Worm (Caenorhabditis elegans) whole organism, L1 larva: ENCODE measurements around the gene K07F5.16.
"Not testable (repeated sequence)": the region's sequence is repeated elsewhere in the genome, so short reads cannot be mapped to it uniquely, and the experiment has no call there.

Experiments
- Y116A8C.19 ChIP-seq: sonication (generic microtip); optimal IDR thresholded peaks from 2 replicates; lab custom pipeline; 2016; ENCODE audit warnings: missing compliant biosample characterization, missing genetic modification characterization, borderline replicate concordance
- aha-1 ChIP-seq: fragments of 150-350 bp; optimal IDR thresholded peaks from 2 replicates; lab custom pipeline; 2014; ENCODE audit warnings: missing biosample characterization, missing genetic modification characterization
- alr-1 ChIP-seq: fragments of 200-800 bp; sonication (Bioruptor generic); optimal IDR thresholded peaks from 2 replicates; lab custom pipeline; 2018; ENCODE audit warnings: borderline replicate concordance, mild to moderate bottlenecking, missing genetic modification characterization, missing compliant biosample characterization
- ceh-63 ChIP-seq: fragments of 200-800 bp; sonication (Bioruptor generic); optimal IDR thresholded peaks from 2 replicates; lab custom pipeline; 2018; ENCODE audit warnings: mild to moderate bottlenecking, missing genetic modification characterization, missing compliant biosample characterization
- ceh-82 ChIP-seq, 3 experiments: fragments of 150-350 bp in 1 of 3; sonication (generic microtip) in 2 of 3; optimal IDR thresholded peaks; 2 replicates each; lab custom pipeline; 2014 to 2017; ENCODE audit warnings: missing biosample characterization in 3 of 3, missing genetic modification characterization in 3 of 3
- ceh-90 ChIP-seq: sonication (generic microtip); optimal IDR thresholded peaks from 2 replicates; lab custom pipeline; 2016; ENCODE audit warnings: missing genetic modification characterization, missing compliant biosample characterization
- efl-1 ChIP-seq, 4 experiments: fragments of 150-350 bp; optimal IDR thresholded peaks in 3 of 4; peaks in 1 of 4; 1 replicate in 1 of 4; 2 replicates in 3 of 4; lab custom pipeline; 2014; ENCODE audit warnings: missing biosample characterization in 2 of 4, missing genetic modification characterization in 2 of 4, missing genetic modification reagents in 2 of 4
- egl-13 ChIP-seq: sonication (generic microtip); optimal IDR thresholded peaks from 2 replicates; lab custom pipeline; 2016; ENCODE audit warnings: missing genotype, missing genetic modification reagents, missing genetic modification characterization, missing compliant biosample characterization
- ets-5 ChIP-seq: fragments of 200-800 bp; sonication (Bioruptor generic); IDR thresholded peaks from 2 replicates; pipeline ENCODE4 v1.3.6; 2022; ENCODE audit warnings: missing genetic modification characterization, missing compliant biosample characterization
- fkh-8 ChIP-seq: sonication (generic microtip); optimal IDR thresholded peaks from 2 replicates; lab custom pipeline; 2016; ENCODE audit warnings: mild to moderate bottlenecking, missing genetic modification characterization, missing compliant biosample characterization
- hpl-2 ChIP-seq: fragments of 150-350 bp; optimal IDR thresholded peaks from 2 replicates; lab custom pipeline; 2014; ENCODE audit warnings: missing biosample characterization, missing genetic modification reagents, missing genetic modification characterization
- irx-1 ChIP-seq: sonication (generic microtip); optimal IDR thresholded peaks from 2 replicates; lab custom pipeline; 2016; ENCODE audit warnings: missing genetic modification characterization, missing compliant biosample characterization
- jun-1 ChIP-seq: fragments of 150-350 bp; optimal IDR thresholded peaks from 2 replicates; lab custom pipeline; 2014; ENCODE audit warnings: missing biosample characterization, missing genetic modification reagents, missing genetic modification characterization
- lin-15B ChIP-seq: fragments of 150-350 bp; sonication (generic microtip); optimal IDR thresholded peaks from 3 replicates; lab custom pipeline; 2014; ENCODE audit warnings: missing biosample characterization, missing genetic modification characterization
- lin-35 ChIP-seq, 2 experiments: fragments of 150-350 bp; optimal IDR thresholded peaks; 2 replicates each; lab custom pipeline; 2014; ENCODE audit warnings: missing biosample characterization in 2 of 2, missing genetic modification characterization in 2 of 2, missing genetic modification reagents in 2 of 2
- lir-3 ChIP-seq: sonication (generic microtip); optimal IDR thresholded peaks from 2 replicates; lab custom pipeline; 2016; ENCODE audit warnings: mild to moderate bottlenecking, missing genetic modification characterization, moderate library complexity, missing compliant biosample characterization; ENCODE audit not compliant: poor library complexity
- mep-1 ChIP-seq: fragments of 150-350 bp; optimal IDR thresholded peaks from 2 replicates; lab custom pipeline; 2014; ENCODE audit warnings: missing biosample characterization, missing genetic modification characterization
- nhr-11 ChIP-seq: fragments of 150-350 bp; optimal IDR thresholded peaks from 2 replicates; lab custom pipeline; 2014; ENCODE audit warnings: missing biosample characterization, missing genetic modification characterization
- nhr-19 ChIP-seq: fragments of 200-800 bp; sonication (Bioruptor generic); conservative IDR thresholded peaks from 2 replicates; pipeline ENCODE4 v1.3.6; 2022; ENCODE audit warnings: missing genetic modification characterization, missing compliant biosample characterization
- nhr-20 ChIP-seq: sonication (generic microtip); optimal IDR thresholded peaks from 2 replicates; lab custom pipeline; 2016; ENCODE audit warnings: mild to moderate bottlenecking, missing genetic modification characterization, missing compliant biosample characterization
- nhr-85 ChIP-seq: sonication (generic microtip); peaks from one replicate; lab custom pipeline; 2016; ENCODE audit warnings: missing genetic modification characterization, inconsistent platforms, missing compliant biosample characterization
- nhr-90 ChIP-seq: sonication (generic microtip); optimal IDR thresholded peaks from 2 replicates; lab custom pipeline; 2016; ENCODE audit warnings: mild to moderate bottlenecking, missing genetic modification characterization, missing compliant biosample characterization; ENCODE audit not compliant: poor library complexity
- pag-3 ChIP-seq: sonication (generic microtip); optimal IDR thresholded peaks from 2 replicates; lab custom pipeline; 2017; ENCODE audit warnings: missing genetic modification characterization, mild to moderate bottlenecking, missing compliant biosample characterization, antibody characterized with exemption, borderline replicate concordance; ENCODE audit not compliant: insufficient read depth
- pax-3 ChIP-seq: fragments of 200-800 bp; sonication (Bioruptor generic); optimal IDR thresholded peaks from 2 replicates; lab custom pipeline; 2018; ENCODE audit warnings: mild to moderate bottlenecking, missing genetic modification characterization, moderate library complexity, missing compliant biosample characterization
- sptf-1 ChIP-seq: fragments of 150-350 bp; optimal IDR thresholded peaks from 2 replicates; lab custom pipeline; 2014; ENCODE audit warnings: missing biosample characterization, missing genetic modification characterization
- tlp-1 ChIP-seq: fragments of 150-350 bp; optimal IDR thresholded peaks from 2 replicates; lab custom pipeline; 2014; ENCODE audit warnings: missing biosample characterization, missing genetic modification characterization
- unc-130 ChIP-seq: fragments of 150-350 bp; optimal IDR thresholded peaks from 2 replicates; lab custom pipeline; 2017; ENCODE audit warnings: missing biosample characterization, missing genetic modification characterization, inconsistent platforms
- unc-98 ChIP-seq: fragments of 200-800 bp; sonication (Bioruptor generic); IDR thresholded peaks from 2 replicates; pipeline ENCODE4 v1.3.6; 2022; ENCODE audit warnings: missing genetic modification characterization, missing compliant biosample characterization
- vab-15 ChIP-seq: sonication (generic microtip); optimal IDR thresholded peaks from 2 replicates; lab custom pipeline; 2017; ENCODE audit warnings: missing genotype, mild to moderate bottlenecking, missing genetic modification characterization, missing compliant biosample characterization

K07F5.16 gene

ce11 chrIV:9884257-9884656 lies 20.3 kb downstream of the K07F5.16 start, which contains the start of the genes prp-18 and mccc-1 (continued):
- peak; percentile 72 to 76 for TF ChIP-seq lin-35 (GFP tag; optimal IDR thresholded peaks at IDR 0.05; lab: Kevin White, UChicago)
- no peak for TF ChIP-seq ets-5 (GFP tag; lab: Robert Waterston, UW)
- no peak for TF ChIP-seq hpl-2 (GFP tag; lab: Kevin White, UChicago)
- no peak for TF ChIP-seq pag-3
- TF ChIP-seq nhr-11, result no peak
- TF ChIP-seq irx-1 (tag; lab: Kevin White, UChicago), result no peak
- TF ChIP-seq egl-13 (tag; lab: Kevin White, UChicago), result no peak

- no peak for TF ChIP-seq nhr-20
- no peak for TF ChIP-seq efl-1 (optimal IDR thresholded peaks at IDR 0.05; lab: Kevin White, UChicago)
- TF ChIP-seq efl-1 (GFP tag; optimal IDR thresholded peaks at IDR 0.05 in 1 of 2; lab: Kevin White, UChicago), result peak in 1 of 2 experiments; percentile 43
- TF ChIP-seq, all 84 proteins: peak for 1
Observed at ce11 chrIV:9889857-9890256, 25.9 kb downstream of the K07F5.16 start, which contains the start of gene ttbk-3. ttbk-3 (minus strand) TSS chrIV:9889957.

- no peak for TF ChIP-seq lin-15B (tag; lab: Kevin White, UChicago)
Observed at ce11 chrIV:9891938-9892337, 28.0 kb downstream of the K07F5.16 start, which contains the start of gene F32B6.4. F32B6.4 (minus strand) TSS chrIV:9892038.

- TF ChIP-seq ets-5 (GFP tag; lab: Robert Waterston, UW); jun-1 (tag; lab: Kevin White, UChicago); ceh-90: not testable (repeated sequence)
Observed at ce11 chrIV:9893649-9894048, 29.7 kb downstream of the K07F5.16 start, which contains the start of gene sss-1. sss-1 (minus strand) TSS chrIV:9893749.

- TF ChIP-seq sptf-1 (tag; lab: Kevin White, UChicago); ceh-63 (GFP tag; lab: Kevin White, UChicago); tlp-1 (tag; lab: Kevin White, UChicago): not testable (repeated sequence)
- TF ChIP-seq, all 84 proteins: peak for 0; not testable (repeated sequence) for 84
Observed at ce11 chrIV:9894331-9894730, 30.4 kb downstream of the K07F5.16 start, which contains the start of gene msp-77. msp-77 (plus strand) TSS chrIV:9894631.

ce11 chrIV:9895088-9895487 lies 31.2 kb downstream of the K07F5.16 start, which contains the start of gene ssp-32:
ssp-32 (plus strand) TSS chrIV:9895388.
- TF ChIP-seq aha-1 (no peak), unc-98 (GFP tag; lab: Robert Waterston, UW) (no peak), pax-3 (tag; lab: Kevin White, UChicago) (no peak), Y116A8C.19 (no peak), mep-1 (tag; lab: Kevin White, UChicago) (no peak), jun-1 (tag; lab: Kevin White, UChicago) (no peak), ceh-82 (tag; optimal IDR thresholded peaks at IDR 0.05; lab: Kevin White, UChicago) (no peak), vab-15 (tag; lab: Kevin White, UChicago) (no peak), lir-3 (tag; lab: Kevin White, UChicago) (no peak), nhr-19 (GFP tag; lab: Robert Waterston, UW) (no peak), nhr-90 (tag; lab: Kevin White, UChicago) (no peak), unc-130 (tag; lab: Kevin White, UChicago) (no peak), fkh-8 (no peak), alr-1 (tag; lab: Kevin White, UChicago) (no peak)
- TF ChIP-seq, all 84 proteins: peak for 0

- TF ChIP-seq nhr-85 (tag; lab: Kevin White, UChicago) (no peak), efl-1 (optimal IDR thresholded peaks at IDR 0.05; lab: Kevin White, UChicago) (no peak), efl-1 (GFP tag; optimal IDR thresholded peaks at IDR 0.05 in 1 of 2; lab: Kevin White, UChicago) (peak in 1 of 2 experiments; percentile 21)
- TF ChIP-seq, all 84 proteins: peak for 1
Observed at ce11 chrIV:9898712-9899111, 34.8 kb downstream of the K07F5.16 start, which contains the start of gene tbc-3. tbc-3 (plus strand) TSS chrIV:9899012.
